Fruit fly (Drosophila melanogaster): ENCODE measurements around the gene CG42853.

The CG42853 gene

dm6 chr3L:18162174-18162690, 40.4 kb upstream of the CG42853 start, which contains the start of gene CG13699:
Gene CG13699, minus strand, starts transcription at chr3L:18162522.
- no peak for TF ChIP-seq Gug (GFP tag; IDR thresholded peaks at IDR 0.05)
- TF ChIP-seq CrebB (tag; optimal IDR thresholded peaks at IDR 0.05), result no peak
- 0 out of 3 replicates have a peak, but pooled peaks have one; percentile 28 for TF ChIP-seq ci (GFP tag; IDR thresholded peaks at IDR 0.05)
- TF ChIP-seq CG12769 (tag; optimal IDR thresholded peaks at IDR 0.05), result peak; percentile 33
- TF ChIP-seq zfh1 (GFP tag; IDR thresholded peaks at IDR 0.05), result no peak
- TF ChIP-seq br (optimal IDR thresholded peaks at IDR 0.05), result no peak
- no peak for TF ChIP-seq CG2120 (GFP tag; optimal IDR thresholded peaks at IDR 0.05)
- TF ChIP-seq CG7839 (tag; optimal IDR thresholded peaks at IDR 0.05), result no peak
- peak; percentile 68; the same call in 2 of the 3 replicates for TF ChIP-seq z (GFP tag; IDR thresholded peaks at IDR 0.05)
- no peak for TF ChIP-seq fd64A (GFP tag; optimal IDR thresholded peaks at IDR 0.05)
- TF ChIP-seq cas (GFP tag; IDR thresholded peaks at IDR 0.05), result no peak
- TF ChIP-seq Hr78 (GFP tag; optimal IDR thresholded peaks at IDR 0.05), result peak in 1 of 2 experiments; percentile 28
- TF ChIP-seq pum (GFP tag; optimal IDR thresholded peaks at IDR 0.05), result no peak
- no peak for TF ChIP-seq CG14050 (GFP tag; IDR thresholded peaks at IDR 0.05)
- TF ChIP-seq Jarid2 (GFP tag; optimal IDR thresholded peaks at IDR 0.05), result no peak
- no peak for TF ChIP-seq CG10462 (GFP tag; optimal IDR thresholded peaks at IDR 0.05)
- no peak for TF ChIP-seq Rfx (GFP tag; IDR thresholded peaks at IDR 0.05)
- TF ChIP-seq hkb (optimal IDR thresholded peaks at IDR 0.05), result no peak
- TF ChIP-seq hkb (GFP tag; IDR thresholded peaks at IDR 0.05), result 0 out of 2 replicates have a peak, but pooled peaks have one; percentile 22
- TF ChIP-seq pros (GFP tag; optimal IDR thresholded peaks at IDR 0.05), result peak; percentile 17
- no peak for TF ChIP-seq Sry-δ (GFP tag; optimal IDR thresholded peaks at IDR 0.05)
- no peak for TF ChIP-seq CG14965 (GFP tag; optimal IDR thresholded peaks at IDR 0.05; ENCODE audit: borderline replicate concordance)
- no peak for TF ChIP-seq Mrtf (GFP tag; IDR thresholded peaks at IDR 0.05)
- no peak for TF ChIP-seq amos (GFP tag; IDR thresholded peaks at IDR 0.05; ENCODE audit: partially characterized antibody)
- 0 out of 2 replicates have a peak, but pooled peaks have one; percentile 9 for TF ChIP-seq Drgx (GFP tag; IDR thresholded peaks at IDR 0.05)
- TF ChIP-seq grn (GFP tag; optimal IDR thresholded peaks at IDR 0.05), result no peak
- no peak for TF ChIP-seq Awh (GFP tag; IDR thresholded peaks at IDR 0.05)
- no peak for TF ChIP-seq yki (optimal IDR thresholded peaks at IDR 0.05)
- no peak for TF ChIP-seq CG30431 (GFP tag; optimal IDR thresholded peaks at IDR 0.05)
- peak in 1 of 2 experiments; percentile 24 for TF ChIP-seq Eip74EF (GFP tag; optimal IDR thresholded peaks at IDR 0.05)
- no peak for TF ChIP-seq CG8924 (tag; optimal IDR thresholded peaks at IDR 0.05)
- TF ChIP-seq Pdp1 (GFP tag; optimal IDR thresholded peaks at IDR 0.05), result peak in 1 of 2 experiments; percentile 11
- TF ChIP-seq slou (GFP tag; optimal IDR thresholded peaks at IDR 0.05), result no peak
- TF ChIP-seq Deaf1 (tag; optimal IDR thresholded peaks at IDR 0.05), result peak; percentile 64
- peak; percentile 61 for TF ChIP-seq oc (tag; optimal IDR thresholded peaks at IDR 0.05)
- no peak for TF ChIP-seq kah (GFP tag; optimal IDR thresholded peaks at IDR 0.05)
- no peak for TF ChIP-seq hb (GFP tag; IDR thresholded peaks at IDR 0.05; ENCODE audit: partially characterized antibody)
- TF ChIP-seq seq (GFP tag; IDR thresholded peaks at IDR 0.05), result no peak
- TF ChIP-seq gcm2 (GFP tag; optimal IDR thresholded peaks at IDR 0.05), result no peak
- no peak for TF ChIP-seq Xrp1 (GFP tag; IDR thresholded peaks at IDR 0.05)
- no peak for TF ChIP-seq ato (GFP tag; IDR thresholded peaks at IDR 0.05; ENCODE audit: partially characterized antibody)
- TF ChIP-seq Trl (optimal IDR thresholded peaks at IDR 0.05), result peak in 1 of 2 experiments; percentile 3
- no peak for TF ChIP-seq Trl (GFP tag; optimal IDR thresholded peaks at IDR 0.05)
- TF ChIP-seq CG16863 (GFP tag; optimal IDR thresholded peaks at IDR 0.05), result no peak
- TF ChIP-seq Blimp-1 (GFP tag; optimal IDR thresholded peaks at IDR 0.05), result peak; percentile 98
- TF ChIP-seq CG9437 (GFP tag; optimal IDR thresholded peaks at IDR 0.05), result peak; percentile 13
- TF ChIP-seq CG30020 (tag; optimal IDR thresholded peaks at IDR 0.05), result no peak
- no peak for TF ChIP-seq dati (GFP tag; IDR thresholded peaks at IDR 0.05)
- TF ChIP-seq ttk (GFP tag; IDR thresholded peaks at IDR 0.05), result no peak
- TF ChIP-seq CG12391 (tag; optimal IDR thresholded peaks at IDR 0.05), result no peak
- no peak for TF ChIP-seq D (optimal IDR thresholded peaks at IDR 0.05)
- TF ChIP-seq D (GFP tag; optimal IDR thresholded peaks at IDR 0.05), result no peak

Measured in whole organism, embryonic.